Fruit fly (Drosophila melanogaster): Measurements from ENCODE around the gene mld.

Gene mld

DNA sequence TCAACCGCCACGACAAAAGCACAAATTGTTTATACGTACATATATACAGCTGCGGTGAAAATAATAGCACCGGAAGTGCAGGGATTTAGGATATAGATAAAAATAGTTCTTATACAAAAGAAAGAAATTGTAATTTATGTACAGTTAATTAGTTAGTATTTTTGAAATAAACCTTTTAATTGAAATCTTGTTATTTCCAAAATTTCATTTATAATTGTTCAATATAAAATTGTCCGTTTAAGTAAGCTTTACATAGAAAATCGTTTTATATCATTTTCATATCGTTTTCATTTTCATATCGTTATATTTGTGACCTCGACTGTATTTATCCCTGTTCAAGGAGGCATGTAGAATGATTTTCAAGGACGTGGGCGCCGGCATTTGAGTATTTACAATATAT lies 11.3 kb upstream of the mld start (continued):
- TF ChIP-seq eg (GFP tag; IDR thresholded peaks at IDR 0.05) (no peak), CG10669 (GFP tag; optimal IDR thresholded peaks at IDR 0.05) (peak; percentile 18), Eip93F (GFP tag; optimal IDR thresholded peaks at IDR 0.05) (no peak), OdsH (GFP tag; optimal IDR thresholded peaks at IDR 0.05) (peak; percentile 29), dsx (GFP tag; optimal IDR thresholded peaks at IDR 0.05; ENCODE audit: poor library complexity, severe bottlenecking) (peak; percentile 57), CG6808 (GFP tag; optimal IDR thresholded peaks at IDR 0.05) (peak; percentile 33), CG34406 (GFP tag; optimal IDR thresholded peaks at IDR 0.05) (peak; percentile 45), CG7368 (GFP tag; optimal IDR thresholded peaks at IDR 0.05) (no peak), cyc (GFP tag; optimal IDR thresholded peaks at IDR 0.05) (peak; percentile 9), Eip78C (GFP tag) (peak; percentile 83), fd59A (GFP tag; optimal IDR thresholded peaks at IDR 0.05) (peak; percentile 4), CG8119 (GFP tag; IDR thresholded peaks at IDR 0.05) (no peak), Smox (GFP tag; optimal IDR thresholded peaks at IDR 0.05) (peak; percentile 52), Eip75B (GFP tag; optimal IDR thresholded peaks at IDR 0.05) (peak; percentile 25)

- no peak for TF ChIP-seq cyc (GFP tag; optimal IDR thresholded peaks at IDR 0.05)
Observed at dm6 chr3R:24575109-24575508, 10.3 kb upstream of the mld start.

DNA sequence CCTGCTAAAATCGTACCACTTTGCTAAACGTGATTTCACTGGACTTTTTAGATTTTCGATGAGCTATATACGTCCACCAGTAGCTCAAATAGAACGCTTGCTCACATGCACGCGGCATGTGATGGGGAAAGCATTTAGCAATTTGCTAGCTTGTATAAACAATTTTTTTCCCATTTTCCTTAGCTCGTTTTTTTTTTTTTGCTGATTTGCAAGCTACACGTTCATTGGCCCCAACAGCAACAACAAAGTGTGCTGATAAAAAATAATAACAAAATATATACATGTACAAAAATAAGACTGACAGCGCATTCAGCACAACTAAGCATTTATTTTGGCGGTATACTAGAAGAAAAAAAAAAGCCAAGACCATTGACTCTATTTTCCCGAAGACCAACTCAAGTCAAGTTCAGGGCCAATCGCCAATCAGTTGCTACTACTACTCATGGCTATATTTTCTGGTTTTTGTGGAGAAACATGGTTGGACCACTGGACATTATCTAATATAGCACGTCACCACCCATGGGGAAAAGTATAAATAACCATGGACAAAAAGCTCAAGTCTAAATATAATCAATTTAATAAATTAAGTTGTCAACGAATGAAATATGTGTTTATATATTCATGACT lies 9.6 kb upstream of the mld start:
- TF ChIP-seq CG3919 (GFP tag; optimal IDR thresholded peaks at IDR 0.05) (no peak), Ets21C (GFP tag; optimal IDR thresholded peaks at IDR 0.05) (no peak), vri (GFP tag; optimal IDR thresholded peaks at IDR 0.05) (peak; percentile 61), esn (GFP tag; optimal IDR thresholded peaks at IDR 0.05) (no peak), CG6792 (GFP tag; optimal IDR thresholded peaks at IDR 0.05) (no peak), CG3032 (tag; optimal IDR thresholded peaks at IDR 0.05) (no peak), CG32006 (GFP tag; optimal IDR thresholded peaks at IDR 0.05) (no peak), eg (GFP tag; IDR thresholded peaks at IDR 0.05) (no peak), cyc (GFP tag; optimal IDR thresholded peaks at IDR 0.05) (no peak), acj6 (GFP tag; optimal IDR thresholded peaks at IDR 0.05) (no peak), CG10669 (GFP tag; optimal IDR thresholded peaks at IDR 0.05) (no peak), svp (GFP tag) (peak; percentile 57), CG1621 (tag; optimal IDR thresholded peaks at IDR 0.05) (no peak), dsx (GFP tag; optimal IDR thresholded peaks at IDR 0.05; ENCODE audit: poor library complexity, severe bottlenecking) (no peak), CG7368 (GFP tag; optimal IDR thresholded peaks at IDR 0.05) (no peak), Eip93F (GFP tag; optimal IDR thresholded peaks at IDR 0.05) (peak; percentile 46)

- no peak for TF ChIP-seq CG1621 (tag; optimal IDR thresholded peaks at IDR 0.05)
- no peak for TF ChIP-seq dac (GFP tag; optimal IDR thresholded peaks at IDR 0.05)
- TF ChIP-seq Eip75B (GFP tag; optimal IDR thresholded peaks at IDR 0.05) = no peak
- TF ChIP-seq CG10631 (GFP tag; optimal IDR thresholded peaks at IDR 0.05) = no peak
- no peak for TF ChIP-seq CG31627 (GFP tag; optimal IDR thresholded peaks at IDR 0.05)
- TF ChIP-seq CG16779 (tag; optimal IDR thresholded peaks at IDR 0.05) = no peak
- no peak for TF ChIP-seq CG8319 (GFP tag; optimal IDR thresholded peaks at IDR 0.05)
- no peak for TF ChIP-seq Sox102F (GFP tag; optimal IDR thresholded peaks at IDR 0.05)
- TF ChIP-seq fd59A (GFP tag; optimal IDR thresholded peaks at IDR 0.05) = no peak
- TF ChIP-seq cyc (GFP tag; optimal IDR thresholded peaks at IDR 0.05) = no peak
- no peak for TF ChIP-seq fkh (GFP tag; optimal IDR thresholded peaks at IDR 0.05)
- no peak for TF ChIP-seq spab (GFP tag; optimal IDR thresholded peaks at IDR 0.05)
- no peak for TF ChIP-seq CG6854 (GFP tag; optimal IDR thresholded peaks at IDR 0.05)
Observed at dm6 chr3R:24577355-24577754, 8.1 kb upstream of the mld start.

Data from whole organism, prepupa.